Fruit fly (Drosophila melanogaster) whole organism, embryonic: ENCODE data around the gene CG7565.
A peak's percentile ranks its signal among the peaks of the same experiment; 100 is the strongest.

Source experiments
- BEAF-32 ChIP-seq: fragments of 200-800 bp; sonication (Bioruptor generic); optimal IDR thresholded peaks from 3 replicates; lab custom pipeline; 2017; ENCODE audit warnings: missing biosample characterization, missing genetic modification characterization, mild to moderate bottlenecking, moderate library complexity, missing genetic modification reagents
- CG10274 ChIP-seq: fragments of 200-800 bp; sonication (Bioruptor generic); optimal IDR thresholded peaks from 3 replicates; lab custom pipeline; 2017; ENCODE audit warnings: missing biosample characterization, mild to moderate bottlenecking, missing genetic modification characterization
- CG10366 ChIP-seq: fragments of 200-800 bp; sonication (Bioruptor generic); IDR thresholded peaks from 2 replicates; pipeline ENCODE4 v1.3.6; 2022; ENCODE audit warnings: missing biosample characterization, missing genetic modification characterization
- CG10543 ChIP-seq: fragments of 200-800 bp; sonication (Bioruptor generic); optimal IDR thresholded peaks from 3 replicates; lab custom pipeline; 2017; ENCODE audit warnings: missing biosample characterization, mild to moderate bottlenecking, missing genetic modification characterization, moderate library complexity
- CG10565 ChIP-seq: fragments of 200-800 bp; sonication (Bioruptor generic); optimal IDR thresholded peaks from 3 replicates; lab custom pipeline; 2016; ENCODE audit warnings: missing biosample characterization, mild to moderate bottlenecking, missing genetic modification characterization
- CG11696 ChIP-seq: fragments of 200-800 bp; sonication (Bioruptor generic); IDR thresholded peaks from 2 replicates; pipeline ENCODE4 v1.3.6; 2022; ENCODE audit warnings: missing biosample characterization, missing genetic modification characterization
- CG12744 ChIP-seq: fragments of 200-800 bp; sonication (Bioruptor generic); optimal IDR thresholded peaks from 2 replicates; lab custom pipeline; 2016; ENCODE audit warnings: missing biosample characterization, missing genetic modification characterization
- CG13287 ChIP-seq: fragments of 200-800 bp; sonication (Bioruptor generic); IDR thresholded peaks from 2 replicates; pipeline ENCODE4 v1.3.6; 2022; ENCODE audit warnings: missing biosample characterization, missing genetic modification characterization; ENCODE audit not compliant: partially characterized antibody
- CG13624 ChIP-seq: fragments of 200-800 bp; sonication (Bioruptor generic); optimal IDR thresholded peaks from 2 replicates; lab custom pipeline; 2016; ENCODE audit warnings: missing biosample characterization, missing genetic modification characterization
- CG15011 ChIP-seq: fragments of 200-800 bp; sonication (Bioruptor generic); optimal IDR thresholded peaks from 3 replicates; lab custom pipeline; 2018; ENCODE audit warnings: missing biosample characterization, mild to moderate bottlenecking, missing genetic modification characterization
- CG1603 ChIP-seq: fragments of 200-800 bp; sonication (Bioruptor generic); optimal IDR thresholded peaks from 2 replicates; lab custom pipeline; 2019; ENCODE audit warnings: missing biosample characterization, mild to moderate bottlenecking, missing genetic modification characterization, moderate library complexity
- CG1792 ChIP-seq: fragments of 200-800 bp; sonication (Bioruptor generic); optimal IDR thresholded peaks from 2 replicates; lab custom pipeline; 2016; ENCODE audit warnings: missing biosample characterization, missing genetic modification characterization
- CG18011 ChIP-seq: fragments of 200-800 bp; sonication (Bioruptor generic); optimal IDR thresholded peaks from 2 replicates; lab custom pipeline; 2017; ENCODE audit warnings: missing biosample characterization, missing genetic modification characterization, mild to moderate bottlenecking, moderate library complexity, missing genotype
- CG2120 ChIP-seq: fragments of 200-800 bp; sonication (Bioruptor generic); optimal IDR thresholded peaks from 3 replicates; lab custom pipeline; 2016; ENCODE audit warnings: missing biosample characterization, missing genetic modification characterization
- CG2199 ChIP-seq: fragments of 200-800 bp; sonication (Bioruptor generic); IDR thresholded peaks from 3 replicates; pipeline ENCODE4 v1.3.6; 2022; ENCODE audit warnings: missing biosample characterization, missing genetic modification characterization
- CG3163 ChIP-seq: fragments of 200-800 bp; sonication (Bioruptor generic); optimal IDR thresholded peaks from 3 replicates; lab custom pipeline; 2016; ENCODE audit warnings: missing biosample characterization, missing genetic modification characterization
- CG33213 ChIP-seq: fragments of 200-800 bp; sonication (Bioruptor generic); optimal IDR thresholded peaks from 3 replicates; lab custom pipeline; 2016; ENCODE audit warnings: missing biosample characterization, missing genetic modification characterization
- CG4617 ChIP-seq: fragments of 200-800 bp; sonication (Bioruptor generic); optimal IDR thresholded peaks from 3 replicates; lab custom pipeline; 2016; ENCODE audit warnings: missing biosample characterization, missing genetic modification characterization, borderline replicate concordance
- CG4820 ChIP-seq: fragments of 200-800 bp; sonication (Bioruptor generic); optimal IDR thresholded peaks from 3 replicates; lab custom pipeline; 2016; ENCODE audit warnings: missing biosample characterization, missing genetic modification characterization
- CG8281 ChIP-seq: fragments of 200-800 bp; sonication (Bioruptor generic); optimal IDR thresholded peaks from 2 replicates; lab custom pipeline; 2018; ENCODE audit warnings: missing biosample characterization, mild to moderate bottlenecking, missing genetic modification characterization, moderate library complexity
- CG8944 ChIP-seq: fragments of 200-800 bp; sonication (Bioruptor generic); optimal IDR thresholded peaks from 3 replicates; lab custom pipeline; 2016; ENCODE audit warnings: missing biosample characterization, missing genetic modification characterization
- CG9215 ChIP-seq: fragments of 200-800 bp; sonication (Bioruptor generic); IDR thresholded peaks from 2 replicates; pipeline ENCODE4 v1.3.6; 2022; ENCODE audit warnings: missing biosample characterization, missing genetic modification characterization
- CG9727 ChIP-seq: fragments of 200-800 bp; sonication (Bioruptor generic); optimal IDR thresholded peaks from 3 replicates; lab custom pipeline; 2017; ENCODE audit warnings: missing biosample characterization, mild to moderate bottlenecking, missing genetic modification characterization
- CG9817 ChIP-seq: fragments of 200-800 bp; sonication (Bioruptor generic); optimal IDR thresholded peaks from 2 replicates; lab custom pipeline; 2018; ENCODE audit warnings: missing biosample characterization, mild to moderate bottlenecking, missing genetic modification characterization, moderate library complexity
- Camta ChIP-seq: fragments of 200-800 bp; sonication (Bioruptor generic); optimal IDR thresholded peaks from 2 replicates; lab custom pipeline; 2016; ENCODE audit warnings: missing biosample characterization, missing genetic modification characterization
- CoRest ChIP-seq: fragments of 200-800 bp; sonication (Bioruptor generic); optimal IDR thresholded peaks from 3 replicates; lab custom pipeline; 2018; ENCODE audit warnings: missing biosample characterization, mild to moderate bottlenecking, missing genetic modification characterization, moderate library complexity
- Dip2 ChIP-seq: fragments of 200-800 bp; sonication (Bioruptor generic); IDR thresholded peaks from 2 replicates; pipeline ENCODE4 v1.3.6; 2022; ENCODE audit warnings: missing biosample characterization, missing genetic modification characterization
- Dref ChIP-seq: fragments of 200-800 bp; sonication (Bioruptor generic); IDR thresholded peaks from 2 replicates; pipeline ENCODE4 v1.3.6; 2022; ENCODE audit warnings: missing biosample characterization, missing genetic modification characterization
- E2f2 ChIP-seq: fragments of 200-800 bp; sonication (Bioruptor generic); IDR thresholded peaks from 2 replicates; pipeline ENCODE4 v1.3.6; 2022; ENCODE audit warnings: missing biosample characterization, missing genetic modification characterization
- HHEX ChIP-seq: fragments of 200-800 bp; sonication (Bioruptor generic); optimal IDR thresholded peaks from 3 replicates; lab custom pipeline; 2017; ENCODE audit warnings: missing biosample characterization, mild to moderate bottlenecking, missing genetic modification characterization, missing genetic modification reagents
- HLH3B ChIP-seq: fragments of 200-800 bp; sonication (Bioruptor generic); IDR thresholded peaks from 2 replicates; pipeline ENCODE4 v1.3.6; 2022; ENCODE audit warnings: missing biosample characterization, missing genetic modification characterization
- Lhr ChIP-seq: fragments of 200-800 bp; sonication (Bioruptor generic); optimal IDR thresholded peaks from 3 replicates; lab custom pipeline; 2017; ENCODE audit warnings: mild to moderate bottlenecking, missing biosample characterization, missing genetic modification reagents, missing genetic modification characterization
- Lpt ChIP-seq: fragments of >200 bp; optimal IDR thresholded peaks from 2 replicates; lab custom pipeline; 2018; ENCODE audit warnings: missing biosample characterization, missing genetic modification characterization
- Nf-YA ChIP-seq: fragments of 200-800 bp; sonication (Bioruptor generic); IDR thresholded peaks from 2 replicates; pipeline ENCODE4 v1.3.6; 2022; ENCODE audit warnings: missing biosample characterization, missing genetic modification characterization
- NfI ChIP-seq: fragments of 200-800 bp; sonication (Bioruptor generic); optimal IDR thresholded peaks from 3 replicates; lab custom pipeline; 2018; ENCODE audit warnings: missing biosample characterization, mild to moderate bottlenecking, missing genetic modification characterization, moderate library complexity
- Trl ChIP-seq, 3 experiments: fragments of >200 bp in 2 of 3; fragments of 200-800 bp in 1 of 3; sonication (Bioruptor generic) in 1 of 3; optimal IDR thresholded peaks; 2 replicates in 1 of 3; 3 replicates in 2 of 3; lab custom pipeline; 2016 to 2017; ENCODE audit warnings: missing biosample characterization in 1 of 3, missing genetic modification characterization in 1 of 3
- amos ChIP-seq: fragments of 200-800 bp; sonication (Bioruptor generic); IDR thresholded peaks from 2 replicates; pipeline ENCODE4 v1.3.6; 2022; ENCODE audit warnings: missing biosample characterization, missing genetic modification characterization; ENCODE audit not compliant: partially characterized antibody
- bab2 ChIP-seq: fragments of 200-800 bp; sonication (Bioruptor generic); optimal IDR thresholded peaks from 2 replicates; lab custom pipeline; 2016; ENCODE audit warnings: missing biosample characterization, missing genetic modification characterization
- bbx ChIP-seq: fragments of 200-800 bp; sonication (Bioruptor generic); IDR thresholded peaks from 2 replicates; pipeline ENCODE4 v1.3.6; 2022; ENCODE audit warnings: missing biosample characterization, missing genetic modification characterization; ENCODE audit not compliant: partially characterized antibody
- bcd ChIP-seq: fragments of 200-800 bp; sonication (Bioruptor generic); optimal IDR thresholded peaks from 2 replicates; lab custom pipeline; 2017; ENCODE audit warnings: missing biosample characterization, mild to moderate bottlenecking, missing genetic modification characterization
- cas ChIP-seq: fragments of 200-800 bp; sonication (Bioruptor generic); IDR thresholded peaks from 2 replicates; pipeline ENCODE4 v1.3.6; 2022; ENCODE audit warnings: missing biosample characterization, missing genetic modification characterization
- corto ChIP-seq: fragments of 200-800 bp; sonication (Bioruptor generic); optimal IDR thresholded peaks from 2 replicates; lab custom pipeline; 2016; ENCODE audit warnings: missing biosample characterization, mild to moderate bottlenecking, missing genetic modification characterization, moderate library complexity
- emc ChIP-seq: fragments of 200-800 bp; sonication (Bioruptor generic); optimal IDR thresholded peaks from 2 replicates; lab custom pipeline; 2016; ENCODE audit warnings: missing biosample characterization, missing genetic modification characterization
- ham ChIP-seq: fragments of 200-800 bp; sonication (Bioruptor generic); IDR thresholded peaks from 2 replicates; pipeline ENCODE4 v1.3.6; 2022; ENCODE audit warnings: missing biosample characterization, missing genetic modification characterization
- prd ChIP-seq, 3 experiments: fragments of >200 bp in 2 of 3; fragments of 200-800 bp in 1 of 3; sonication (Bioruptor generic) in 1 of 3; optimal IDR thresholded peaks in 2 of 3; IDR thresholded peaks in 1 of 3; 2 replicates in 2 of 3; 3 replicates in 1 of 3; pipeline versions ENCODE4 v1.3.6 to Lab custom; 2017 to 2022; ENCODE audit warnings: missing biosample characterization in 1 of 3, missing genetic modification characterization in 1 of 3
- row ChIP-seq: fragments of 200-800 bp; sonication (Bioruptor generic); IDR thresholded peaks from 3 replicates; pipeline ENCODE4 v1.3.6; 2022; ENCODE audit warnings: missing biosample characterization, missing genetic modification characterization
- sqz ChIP-seq: fragments of 200-800 bp; sonication (Bioruptor generic); optimal IDR thresholded peaks from 3 replicates; lab custom pipeline; 2018; ENCODE audit warnings: missing biosample characterization, mild to moderate bottlenecking, missing genetic modification characterization
- ttk ChIP-seq: fragments of 200-800 bp; sonication (Bioruptor generic); IDR thresholded peaks from 2 replicates; pipeline ENCODE4 v2.1.2; 2022; ENCODE audit warnings: missing biosample characterization, missing genetic modification characterization
- usp ChIP-seq: fragments of >200 bp; optimal IDR thresholded peaks from 2 replicates; lab custom pipeline; 2017; ENCODE audit warnings: missing biosample characterization, missing genetic modification characterization
- zfh2 ChIP-seq: fragments of 200-800 bp; sonication (Bioruptor generic); optimal IDR thresholded peaks from 2 replicates; lab custom pipeline; 2016; ENCODE audit warnings: missing biosample characterization, missing genetic modification characterization

CG7565 gene

DNA sequence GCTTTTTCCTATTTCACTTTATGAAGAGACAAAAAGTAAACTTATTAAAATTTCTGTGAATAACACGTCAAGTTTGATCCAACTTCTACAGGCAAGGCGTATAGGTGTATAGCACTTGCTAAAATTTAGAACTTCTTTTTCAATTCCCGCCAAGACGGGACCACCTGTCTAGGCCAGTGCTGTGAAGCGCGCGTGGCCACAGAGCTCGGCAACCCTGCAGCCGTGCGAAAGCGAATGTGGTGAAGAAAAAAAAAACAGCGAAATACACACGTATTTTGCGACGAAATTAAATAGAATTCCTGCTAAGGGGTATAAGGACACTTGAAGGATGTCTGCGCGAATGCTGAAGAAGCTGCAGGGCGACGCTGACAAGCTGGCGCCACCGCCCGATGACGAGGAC is 18.6 kb upstream of the CG7565 start, which contains the start of gene Nulp1 (continued):
- TF ChIP-seq emc (GFP tag; lab: Kevin White, UChicago) (no peak), CG2199 (GFP tag; lab: Robert Waterston, UW) (no peak), HHEX (no peak), CG9817 (tag; lab: Kevin White, UChicago) (peak; percentile 10), Dref (GFP tag; lab: Robert Waterston, UW) (peak; percentile 42), CG15011 (GFP tag; lab: Kevin White, UChicago) (no peak), HLH3B (GFP tag; lab: Robert Waterston, UW) (no peak), CG9727 (GFP tag; lab: Kevin White, UChicago) (no peak), CoRest (tag; lab: Kevin White, UChicago) (no peak), Camta (GFP tag; lab: Kevin White, UChicago) (no peak), ttk (GFP tag; lab: Robert Waterston, UW) (no peak), CG18011 (GFP tag; lab: Kevin White, UChicago) (no peak), CG4617 (GFP tag; lab: Kevin White, UChicago) (peak; percentile 91), CG13624 (peak; percentile 58), CG10565 (GFP tag; lab: Kevin White, UChicago) (no peak), E2f2 (GFP tag; lab: Robert Waterston, UW) (peak; percentile 94), Lhr (GFP tag; lab: Kevin White, UChicago) (peak; percentile 11), Nf-YA (no peak), CG4820 (GFP tag; lab: Kevin White, UChicago) (no peak), prd (optimal IDR thresholded peaks at IDR 0.05; lab: Kevin White, UChicago) (no peak), prd (GFP tag; IDR thresholded peaks at IDR 0.05; lab: Robert Waterston, UW) (no peak), Dip2 (GFP tag; lab: Robert Waterston, UW) (no peak), CG1792 (GFP tag; lab: Kevin White, UChicago) (no peak), Trl (optimal IDR thresholded peaks at IDR 0.05; lab: Kevin White, UChicago) (no peak), Trl (GFP tag; optimal IDR thresholded peaks at IDR 0.05; lab: Kevin White, UChicago) (peak; percentile 34), CG33213 (peak; percentile 23), Lpt (GFP tag; lab: Kevin White, UChicago) (no peak), BEAF-32 (peak; percentile 24), sqz (GFP tag; lab: Kevin White, UChicago) (peak; percentile 85), CG1603 (tag; lab: Kevin White, UChicago) (peak; percentile 58), bbx (peak; percentile 55), row (peak; percentile 43; the same call in 1 of the 3 replicates), ham (no peak), bab2 (GFP tag; lab: Kevin White, UChicago) (peak; percentile 5), CG8944 (GFP tag; lab: Kevin White, UChicago) (peak; percentile 17), amos (peak; percentile 16; the same call in 1 of the 2 replicates), CG11696 (GFP tag; lab: Robert Waterston, UW) (no peak), CG12744 (GFP tag; lab: Kevin White, UChicago) (no peak), NfI (GFP tag; lab: Kevin White, UChicago) (no peak), CG10366 (no peak), CG8281 (no peak), CG13287 (GFP tag; lab: Robert Waterston, UW) (peak; percentile 22; the same call in 1 of the 2 replicates), cas (GFP tag; lab: Robert Waterston, UW) (no peak), corto (no peak), CG10543 (GFP tag; lab: Kevin White, UChicago) (no peak), CG2120 (peak; percentile 68), CG10274 (GFP tag; lab: Kevin White, UChicago) (no peak), zfh2 (peak; percentile 18), CG9215 (GFP tag; lab: Robert Waterston, UW) (no peak), bcd (GFP tag; lab: Kevin White, UChicago) (no peak), CG3163 (GFP tag; lab: Kevin White, UChicago) (no peak), usp (no peak)
